3 fruit fly cellular contexts compared by ENCODE assay signal in genomic region chr3R:4684811-4685210, dm6.
A peak's percentile ranks its signal among the peaks of the same experiment; 100 is the strongest.
TF ChIP-seq lines count a peak whose summit lies in the region.
"Not testable (repeated sequence)": the region's sequence is repeated elsewhere in the genome, so short reads cannot be mapped to it uniquely, and the experiment has no call there.

No protein-coding gene starts in this region.

- peak; percentile 79 to 80 for TF ChIP-seq CTCF in S2 (optimal IDR thresholded peaks at IDR 0.05; lab: Kevin White, UChicago)
- peak; percentile 91 for TF ChIP-seq CTCF in whole organism, embryonic (GFP tag; optimal IDR thresholded peaks at IDR 0.05; lab: Kevin White, UChicago)

TF ChIP-seq in whole organism, embryonic, 481 proteins besides CTCF, POLR2A, EP300 and RAD21:
- TF ChIP-seq Ets65A (GFP tag; lab: Kevin White, UChicago) (peak; percentile 75), CG8290 (tag; optimal IDR thresholded peaks at IDR 0.05; lab: Kevin White, UChicago) (peak in 1 of 2 experiments; percentile 39), CG1603 (tag; optimal IDR thresholded peaks at IDR 0.05; lab: Kevin White, UChicago) (peak; percentile 29), pb (GFP tag; optimal IDR thresholded peaks at IDR 0.05; lab: Kevin White, UChicago) (peak; percentile 1), CG1024 (GFP tag; IDR thresholded peaks at IDR 0.05; lab: Robert Waterston, UW) (0 out of 2 replicates have a peak, but pooled peaks have one; percentile 11), Hsf (GFP tag; optimal IDR thresholded peaks at IDR 0.05; lab: Kevin White, UChicago) (peak; percentile 3), Mrtf (GFP tag; IDR thresholded peaks at IDR 0.05; lab: Robert Waterston, UW) (0 out of 3 replicates have a peak, but pooled peaks have one; percentile 36), Med (GFP tag; lab: Kevin White, UChicago) (peak; percentile 82), bsh (GFP tag; optimal IDR thresholded peaks at IDR 0.05; lab: Kevin White, UChicago) (peak in 1 of 2 experiments; percentile 11), tll (GFP tag; optimal IDR thresholded peaks at IDR 0.05; lab: Kevin White, UChicago) (peak in 1 of 2 experiments; percentile 45), CG2712 (tag; optimal IDR thresholded peaks at IDR 0.05; lab: Kevin White, UChicago) (peak; percentile 4), CG8388 (GFP tag; optimal IDR thresholded peaks at IDR 0.05; lab: Kevin White, UChicago) (peak; percentile 90), H15 (GFP tag; IDR thresholded peaks at IDR 0.05; lab: Robert Waterston, UW) (0 out of 3 replicates have a peak, but pooled peaks have one; percentile 13), tin (GFP tag; optimal IDR thresholded peaks at IDR 0.05; lab: Kevin White, UChicago) (peak; percentile 16), ap (GFP tag; IDR thresholded peaks at IDR 0.05; lab: Robert Waterston, UW) (0 out of 2 replicates have a peak, but pooled peaks have one; percentile 4), Xrp1 (GFP tag; IDR thresholded peaks at IDR 0.05; lab: Robert Waterston, UW) (0 out of 2 replicates have a peak, but pooled peaks have one; percentile 8), ind (GFP tag; optimal IDR thresholded peaks at IDR 0.05; lab: Kevin White, UChicago) (peak; percentile 1), CG30431 (GFP tag; optimal IDR thresholded peaks at IDR 0.05; lab: Kevin White, UChicago) (peak; percentile 5), CG2199 (GFP tag; IDR thresholded peaks at IDR 0.05; lab: Robert Waterston, UW) (peak; percentile 92), prd (GFP tag; IDR thresholded peaks at IDR 0.05; lab: Robert Waterston, UW) (peak; percentile 41; the same call in 1 of the 3 replicates), CG32532 (GFP tag; IDR thresholded peaks at IDR 0.05; lab: Robert Waterston, UW) (peak; percentile 25; the same call in 1 of the 2 replicates), zfh1 (GFP tag; IDR thresholded peaks at IDR 0.05; lab: Robert Waterston, UW) (peak; percentile 37; the same call in 1 of the 3 replicates)
- TF ChIP-seq CG8290 (GFP tag; optimal IDR thresholded peaks at IDR 0.05; lab: Kevin White, UChicago); prd (optimal IDR thresholded peaks at IDR 0.05; lab: Kevin White, UChicago): not testable (repeated sequence)

TF ChIP-seq in whole organism, prepupa, 60 proteins besides CTCF, POLR2A, EP300 and RAD21:
- 0 out of 3 replicates have a peak, but pooled peaks have one; percentile 27 for TF ChIP-seq eg (GFP tag; IDR thresholded peaks at IDR 0.05; lab: Robert Waterston, UW)
- peak; percentile 19 for TF ChIP-seq CG3919 (GFP tag; optimal IDR thresholded peaks at IDR 0.05; lab: Kevin White, UChicago)
